Worm (Caenorhabditis elegans): ENCODE data around the gene F10E9.12.

- TF ChIP-seq sea-2 (GFP tag; optimal IDR thresholded peaks at IDR 0.05) (no peak), jun-1 (tag; optimal IDR thresholded peaks at IDR 0.05) (no peak), nhr-28 (tag; optimal IDR thresholded peaks at IDR 0.05) (no peak), nhr-76 (tag; optimal IDR thresholded peaks at IDR 0.05) (no peak), snpc-4 (tag; optimal IDR thresholded peaks at IDR 0.05) (no peak), nhr-23 (tag; optimal IDR thresholded peaks at IDR 0.05) (no peak), unc-62 (GFP tag; optimal IDR thresholded peaks at IDR 0.05) (no peak)
Measured at ce11 chrIII:8363253-8364061, 39.1 kb downstream of the F10E9.12 start, which contains the start of gene R05D3.3.
